Fruit fly (Drosophila melanogaster): Measurements from ENCODE around the gene CG13937.
A peak's percentile ranks its signal among the peaks of the same experiment; 100 is the strongest.

Gene CG13937

dm6 chr3L:1868841-1869240 is 14.0 kb downstream of the CG13937 start (continued):
- TF ChIP-seq CG10979 (tag; optimal IDR thresholded peaks at IDR 0.05), result peak; percentile 13
- TF ChIP-seq croc (GFP tag; conservative IDR thresholded peaks at IDR 0.05), result no peak
- no peak for TF ChIP-seq Dek (tag; optimal IDR thresholded peaks at IDR 0.05)
- TF ChIP-seq CrebB (tag; optimal IDR thresholded peaks at IDR 0.05), result no peak
- TF ChIP-seq Poxn (GFP tag; IDR thresholded peaks at IDR 0.05), result no peak
- no peak for TF ChIP-seq CG12219 (GFP tag; optimal IDR thresholded peaks at IDR 0.05)
- TF ChIP-seq CG12071 (GFP tag; optimal IDR thresholded peaks at IDR 0.05), result no peak
- peak; percentile 69 for TF ChIP-seq Fer3 (tag; optimal IDR thresholded peaks at IDR 0.05)
- TF ChIP-seq CG15696 (tag; optimal IDR thresholded peaks at IDR 0.05), result no peak
- TF ChIP-seq CG3065 (GFP tag; optimal IDR thresholded peaks at IDR 0.05), result no peak
- TF ChIP-seq ato (GFP tag; IDR thresholded peaks at IDR 0.05; ENCODE audit: partially characterized antibody), result no peak
- no peak for TF ChIP-seq CG9727 (GFP tag; optimal IDR thresholded peaks at IDR 0.05)
- no peak for TF ChIP-seq CG14710 (tag; optimal IDR thresholded peaks at IDR 0.05)
- TF ChIP-seq HLHmδ (GFP tag; optimal IDR thresholded peaks at IDR 0.05), result no peak
- TF ChIP-seq CG43689 (GFP tag; IDR thresholded peaks at IDR 0.05), result no peak
- no peak for TF ChIP-seq Chrac-16 (GFP tag; optimal IDR thresholded peaks at IDR 0.05)
- no peak for TF ChIP-seq dimm (GFP tag; IDR thresholded peaks at IDR 0.05)
- no peak for TF ChIP-seq cad (GFP tag; optimal IDR thresholded peaks at IDR 0.05)
- no peak for TF ChIP-seq Blimp-1 (GFP tag; optimal IDR thresholded peaks at IDR 0.05)
- TF ChIP-seq CG34376 (GFP tag; optimal IDR thresholded peaks at IDR 0.05), result no peak
- TF ChIP-seq CG32772 (GFP tag; IDR thresholded peaks at IDR 0.05), result peak; percentile 54
- TF ChIP-seq grn (GFP tag; optimal IDR thresholded peaks at IDR 0.05), result no peak
- no peak for TF ChIP-seq kay (GFP tag; optimal IDR thresholded peaks at IDR 0.05)
- no peak for TF ChIP-seq so (GFP tag; IDR thresholded peaks at IDR 0.05)
- TF ChIP-seq Doc2 (GFP tag; IDR thresholded peaks at IDR 0.05), result no peak
- peak; percentile 35; the same call in 1 of the 2 replicates for TF ChIP-seq CG9215 (GFP tag; IDR thresholded peaks at IDR 0.05)
- TF ChIP-seq Ets65A (GFP tag), result no peak
- no peak for TF ChIP-seq sd (tag; optimal IDR thresholded peaks at IDR 0.05)
- no peak for TF ChIP-seq CG9797 (GFP tag; optimal IDR thresholded peaks at IDR 0.05)
- TF ChIP-seq HmgD (GFP tag; optimal IDR thresholded peaks at IDR 0.05), result no peak
- no peak for TF ChIP-seq chif (GFP tag; optimal IDR thresholded peaks at IDR 0.05)
- no peak for TF ChIP-seq CG6175 (GFP tag; IDR thresholded peaks at IDR 0.05)
- TF ChIP-seq ab (GFP tag; optimal IDR thresholded peaks at IDR 0.05), result no peak
- TF ChIP-seq kni (GFP tag; optimal IDR thresholded peaks at IDR 0.05), result no peak
- TF ChIP-seq Oli (tag; optimal IDR thresholded peaks at IDR 0.05), result peak; percentile 9
- peak; percentile 93 for TF ChIP-seq CG11695 (GFP tag; IDR thresholded peaks at IDR 0.05)
- TF ChIP-seq da (GFP tag; optimal IDR thresholded peaks at IDR 0.05), result no peak
- no peak for TF ChIP-seq gfzf (GFP tag; optimal IDR thresholded peaks at IDR 0.05)
- no peak for TF ChIP-seq lov (optimal IDR thresholded peaks at IDR 0.05)
- TF ChIP-seq lov (GFP tag; IDR thresholded peaks at IDR 0.05), result no peak
- no peak for TF ChIP-seq NC2α (GFP tag; optimal IDR thresholded peaks at IDR 0.05)
- no peak for TF ChIP-seq slp2 (GFP tag; optimal IDR thresholded peaks at IDR 0.05)
- no peak for TF ChIP-seq CG18599 (GFP tag; optimal IDR thresholded peaks at IDR 0.05)
- TF ChIP-seq exex (tag; optimal IDR thresholded peaks at IDR 0.05), result peak; percentile 31
- TF ChIP-seq pros (GFP tag; optimal IDR thresholded peaks at IDR 0.05), result no peak
- no peak for TF ChIP-seq crp (GFP tag; optimal IDR thresholded peaks at IDR 0.05)
- TF ChIP-seq CG17612 (GFP tag; IDR thresholded peaks at IDR 0.05), result no peak
- TF ChIP-seq mam (GFP tag; optimal IDR thresholded peaks at IDR 0.05), result no peak
- TF ChIP-seq zen2 (GFP tag; IDR thresholded peaks at IDR 0.05; ENCODE audit: partially characterized antibody), result no peak
- no peak for TF ChIP-seq Dbx (GFP tag; IDR thresholded peaks at IDR 0.05)
- TF ChIP-seq H15 (GFP tag; IDR thresholded peaks at IDR 0.05), result no peak
- no peak for TF ChIP-seq CG7745 (tag; optimal IDR thresholded peaks at IDR 0.05)

Data from whole organism, embryonic.